Worm (Caenorhabditis elegans): ENCODE data around the gene T04C12.1.

T04C12.1 gene

ce11 chrV:11057043-11057442 is 2.0 kb downstream of the T04C12.1 start, which contains the start of gene srh-75:
Gene srh-75, minus strand, starts transcription at chrV:11057143.
- no peak for TF ChIP-seq ceh-28 (tag; optimal IDR thresholded peaks at IDR 0.05)
- no peak for TF ChIP-seq tbx-2 (tag; optimal IDR thresholded peaks at IDR 0.05)
- no peak for TF ChIP-seq ztf-4 (tag; optimal IDR thresholded peaks at IDR 0.05)
- no peak for TF ChIP-seq elt-1 (tag; optimal IDR thresholded peaks at IDR 0.05)
- no peak for TF ChIP-seq ceh-16 (tag; optimal IDR thresholded peaks at IDR 0.05)
- no peak for TF ChIP-seq fos-1 (tag; optimal IDR thresholded peaks at IDR 0.05)
- no peak for TF ChIP-seq ceh-9 (tag; optimal IDR thresholded peaks at IDR 0.05)
- no peak for TF ChIP-seq nhr-25 (tag; optimal IDR thresholded peaks at IDR 0.05)
- TF ChIP-seq hmg-11 (tag; optimal IDR thresholded peaks at IDR 0.05) = no peak
- TF ChIP-seq ceh-82 (tag; optimal IDR thresholded peaks at IDR 0.05) = no peak
- TF ChIP-seq fkh-2 (tag; optimal IDR thresholded peaks at IDR 0.05) = no peak
- TF ChIP-seq ama-1 (optimal IDR thresholded peaks at IDR 0.05) = no peak
- TF ChIP-seq elt-3 (tag; optimal IDR thresholded peaks at IDR 0.05) = no peak
- no peak for TF ChIP-seq nhr-76 (tag; optimal IDR thresholded peaks at IDR 0.05)
- TF ChIP-seq eor-1 (tag; optimal IDR thresholded peaks at IDR 0.05) = no peak
- TF ChIP-seq ztf-11 (tag; optimal IDR thresholded peaks at IDR 0.05) = no peak
- no peak for TF ChIP-seq lsy-12 (tag; optimal IDR thresholded peaks at IDR 0.05)
- TF ChIP-seq nhr-43 (tag; optimal IDR thresholded peaks at IDR 0.05; ENCODE audit: poor library complexity, severe bottlenecking) = no peak
- no peak for TF ChIP-seq unc-62 (GFP tag; optimal IDR thresholded peaks at IDR 0.05)

DNA sequence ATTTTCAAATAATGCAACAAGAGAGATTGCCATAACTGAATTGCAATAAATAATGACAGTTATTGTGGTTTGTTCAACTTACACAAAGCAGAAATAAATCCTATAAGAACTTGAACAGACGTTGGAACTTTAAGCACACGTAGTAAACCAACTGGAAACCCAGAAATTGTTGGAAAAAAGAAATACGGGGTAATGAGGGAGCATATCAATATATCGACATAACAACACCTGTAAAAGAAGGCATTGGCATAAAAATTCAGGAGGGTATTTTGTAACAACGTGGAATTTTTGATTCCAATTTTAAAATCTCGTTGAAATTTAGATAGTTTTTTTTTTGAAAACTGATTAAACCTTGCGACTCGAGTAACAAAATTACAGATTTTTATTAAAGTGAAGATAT is 2.6 kb downstream of the T04C12.1 start:
- TF ChIP-seq sea-2 (GFP tag; optimal IDR thresholded peaks at IDR 0.05) (no peak), eor-1 (tag; optimal IDR thresholded peaks at IDR 0.05) (no peak), lsy-12 (tag; optimal IDR thresholded peaks at IDR 0.05) (no peak), nhr-237 (tag; optimal IDR thresholded peaks at IDR 0.05) (no peak), lin-39 (tag; optimal IDR thresholded peaks at IDR 0.05) (no peak), ama-1 (optimal IDR thresholded peaks at IDR 0.05) (no peak), nhr-43 (tag; optimal IDR thresholded peaks at IDR 0.05; ENCODE audit: poor library complexity, severe bottlenecking) (no peak), ceh-16 (tag; optimal IDR thresholded peaks at IDR 0.05) (no peak), nhr-67 (tag; optimal IDR thresholded peaks at IDR 0.05) (no peak), nhr-25 (tag; optimal IDR thresholded peaks at IDR 0.05) (no peak), ZK546.5 (tag; optimal IDR thresholded peaks at IDR 0.05) (no peak), nhr-76 (tag; optimal IDR thresholded peaks at IDR 0.05) (no peak), mdl-1 (tag; optimal IDR thresholded peaks at IDR 0.05) (no peak), ztf-11 (tag; optimal IDR thresholded peaks at IDR 0.05) (no peak)

ce11 chrV:11053827-11054226 is 5.2 kb downstream of the T04C12.1 start, which contains the start of gene T04C12.7:
Gene T04C12.7, plus strand, starts transcription at chrV:11054127.
- TF ChIP-seq ceh-16 (tag; optimal IDR thresholded peaks at IDR 0.05) (no peak), unc-39 (tag; optimal IDR thresholded peaks at IDR 0.05) (no peak), ama-1 (optimal IDR thresholded peaks at IDR 0.05) (no peak), aly-2 (tag; optimal IDR thresholded peaks at IDR 0.05) (no peak), ZK546.5 (tag; optimal IDR thresholded peaks at IDR 0.05) (no peak), jun-1 (tag; optimal IDR thresholded peaks at IDR 0.05) (no peak), ztf-11 (tag; optimal IDR thresholded peaks at IDR 0.05) (no peak), elt-3 (tag; optimal IDR thresholded peaks at IDR 0.05) (no peak)

ce11 chrV:11051921-11052320 is 7.1 kb downstream of the T04C12.1 start, which contains the start of gene T04C12.33:
Gene T04C12.33, plus strand, starts transcription at chrV:11052221.
- TF ChIP-seq ceh-9 (tag; optimal IDR thresholded peaks at IDR 0.05) (no peak), ceh-28 (tag; optimal IDR thresholded peaks at IDR 0.05) (no peak), nhr-23 (tag; optimal IDR thresholded peaks at IDR 0.05) (peak; percentile 16), snpc-4 (tag; optimal IDR thresholded peaks at IDR 0.05) (no peak)

ce11 chrV:11048678-11049077 is 10.4 kb downstream of the T04C12.1 start, which contains the start of gene srh-74:
Gene srh-74, minus strand, starts transcription at chrV:11048778.
- no peak for TF ChIP-seq aly-2 (tag; optimal IDR thresholded peaks at IDR 0.05)
- no peak for TF ChIP-seq ceh-9 (tag; optimal IDR thresholded peaks at IDR 0.05)
- TF ChIP-seq pha-4 (tag; optimal IDR thresholded peaks at IDR 0.05) = no peak
- TF ChIP-seq nhr-67 (tag; optimal IDR thresholded peaks at IDR 0.05) = no peak
- TF ChIP-seq hmg-11 (tag; optimal IDR thresholded peaks at IDR 0.05) = no peak
- TF ChIP-seq R02D3.7 (tag; optimal IDR thresholded peaks at IDR 0.05) = no peak
- TF ChIP-seq eor-1 (tag; optimal IDR thresholded peaks at IDR 0.05) = no peak
- no peak for TF ChIP-seq ceh-28 (tag; optimal IDR thresholded peaks at IDR 0.05)
- no peak for TF ChIP-seq nhr-43 (tag; optimal IDR thresholded peaks at IDR 0.05; ENCODE audit: poor library complexity, severe bottlenecking)
- TF ChIP-seq egl-5 (tag; optimal IDR thresholded peaks at IDR 0.05) = no peak
- no peak for TF ChIP-seq nhr-28 (tag; optimal IDR thresholded peaks at IDR 0.05)
- TF ChIP-seq elt-3 (tag; optimal IDR thresholded peaks at IDR 0.05) = no peak
- no peak for TF ChIP-seq nhr-11 (tag; optimal IDR thresholded peaks at IDR 0.05)
- TF ChIP-seq fkh-2 (tag; optimal IDR thresholded peaks at IDR 0.05) = no peak
- TF ChIP-seq unc-39 (tag; optimal IDR thresholded peaks at IDR 0.05) = no peak
- no peak for TF ChIP-seq egl-27 (tag; optimal IDR thresholded peaks at IDR 0.05)
- no peak for TF ChIP-seq jun-1 (tag; optimal IDR thresholded peaks at IDR 0.05)
- TF ChIP-seq daf-12 (tag; optimal IDR thresholded peaks at IDR 0.05) = no peak
- TF ChIP-seq lin-15B (tag; optimal IDR thresholded peaks at IDR 0.05) = no peak
- TF ChIP-seq fos-1 (tag; optimal IDR thresholded peaks at IDR 0.05) = no peak
